Worm (Caenorhabditis elegans) whole organism, L3 larva: Measurements from ENCODE around the gene sdz-12.

Source experiments
- lsy-12 ChIP-seq: sonication (generic microtip); optimal IDR thresholded peaks from 2 replicates; lab custom pipeline; 2016; ENCODE audit warnings: mild to moderate bottlenecking, missing genetic modification characterization, missing compliant biosample characterization
- snpc-4 ChIP-seq: fragments of 150-350 bp; optimal IDR thresholded peaks from 2 replicates; lab custom pipeline; 2014; ENCODE audit warnings: missing biosample characterization, missing genetic modification characterization
- ztf-4 ChIP-seq: fragments of 150-350 bp; optimal IDR thresholded peaks from 2 replicates; lab custom pipeline; 2014; ENCODE audit warnings: missing biosample characterization, missing genetic modification characterization

- no peak for TF ChIP-seq lsy-12
- TF ChIP-seq snpc-4 (tag; lab: Kevin White, UChicago) = no peak
- TF ChIP-seq ztf-4 (tag; lab: Kevin White, UChicago) = no peak
Observed at ce11 chrII:3764486-3764885, 32.9 kb upstream of the sdz-12 start, which contains the start of gene srx-112.
